Fruit fly (Drosophila melanogaster): ENCODE data around the gene PyK.

DNA sequence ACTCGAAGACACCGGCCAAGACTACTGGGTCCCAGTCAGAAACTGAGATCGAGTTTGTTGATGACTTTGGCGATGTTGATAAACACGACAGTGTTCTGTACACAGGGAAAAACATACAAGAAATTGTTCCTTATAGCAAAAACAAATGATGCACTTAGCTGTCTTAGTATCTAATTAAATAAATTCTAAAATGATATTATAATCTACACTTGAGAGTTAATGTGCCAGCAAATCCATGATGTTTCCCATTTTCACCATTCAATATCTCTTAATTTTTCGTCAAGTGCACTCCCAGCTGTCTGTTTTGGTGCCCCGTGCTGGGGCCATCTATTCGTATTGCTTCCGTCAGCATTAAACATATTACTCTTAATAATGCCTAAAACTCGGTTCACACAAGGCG lies 32.9 kb downstream of the PyK start:
- TF ChIP-seq pan (optimal IDR thresholded peaks at IDR 0.05) = no peak
- no peak for TF ChIP-seq EcR (GFP tag; optimal IDR thresholded peaks at IDR 0.05)
- no peak for TF ChIP-seq usp (GFP tag; optimal IDR thresholded peaks at IDR 0.05)
